Fruit fly (Drosophila melanogaster) whole organism, wandering third instar larva: ENCODE data around the gene bgm.
A peak's percentile ranks its signal among the peaks of the same experiment; 100 is the strongest.

Source experiments
- Abd-B ChIP-seq: fragments of >200 bp; optimal IDR thresholded peaks from 2 replicates; lab custom pipeline; 2017; ENCODE audit warnings: missing biosample characterization, missing genetic modification characterization
- CG32264 ChIP-seq: fragments of 200-800 bp; sonication (Bioruptor generic); optimal IDR thresholded peaks from 2 replicates; lab custom pipeline; 2016; ENCODE audit warnings: missing biosample characterization, missing genetic modification characterization
- CG9705 ChIP-seq: fragments of 200-800 bp; sonication (Bioruptor generic); optimal IDR thresholded peaks from 2 replicates; lab custom pipeline; 2018; ENCODE audit warnings: missing biosample characterization, mild to moderate bottlenecking, missing genetic modification characterization
- CrebA ChIP-seq: fragments of 200-800 bp; sonication (Bioruptor generic); optimal IDR thresholded peaks from 2 replicates; lab custom pipeline; 2016; ENCODE audit warnings: missing biosample characterization, mild to moderate bottlenecking, missing genetic modification characterization, borderline replicate concordance
- Dfd ChIP-seq: fragments of >200 bp; optimal IDR thresholded peaks from 2 replicates; lab custom pipeline; 2017; ENCODE audit warnings: missing biosample characterization, missing genetic modification characterization
- Dif ChIP-seq: fragments of 200-275, 200-300 bp; sonication (Bioruptor generic); optimal IDR thresholded peaks from 2 replicates; lab custom pipeline; 2018; ENCODE audit warnings: missing biosample characterization, missing genetic modification characterization; ENCODE audit not compliant: partially characterized antibody
- GATAd ChIP-seq: sonication (Bioruptor generic); optimal IDR thresholded peaks from 2 replicates; lab custom pipeline; 2016; ENCODE audit warnings: missing biosample characterization, missing genetic modification characterization
- HLH106 ChIP-seq: fragments of 200-800 bp; optimal IDR thresholded peaks from 3 replicates; lab custom pipeline; 2019; ENCODE audit warnings: missing biosample characterization, mild to moderate bottlenecking, missing genetic modification characterization, moderate library complexity
- Hnf4 ChIP-seq: fragments of 200-800 bp; sonication (Bioruptor generic); optimal IDR thresholded peaks from 2 replicates; lab custom pipeline; 2016; ENCODE audit warnings: missing biosample characterization, mild to moderate bottlenecking, missing genetic modification characterization
- Hr78 ChIP-seq: fragments of >200 bp; optimal IDR thresholded peaks from 2 replicates; lab custom pipeline; 2017; ENCODE audit warnings: missing biosample characterization, missing genetic modification characterization
- Hr83 ChIP-seq: fragments of 200-300 bp; sonication (Bioruptor generic); optimal IDR thresholded peaks from 2 replicates; lab custom pipeline; 2016; ENCODE audit warnings: missing biosample characterization, mild to moderate bottlenecking, missing genetic modification characterization, moderate library complexity; ENCODE audit not compliant: poor library complexity, severe bottlenecking
- Jra ChIP-seq: sonication (Bioruptor generic); optimal IDR thresholded peaks from 2 replicates; lab custom pipeline; 2016; ENCODE audit warnings: missing biosample characterization, missing genetic modification characterization
- Mio ChIP-seq: sonication (Bioruptor generic); optimal IDR thresholded peaks from 2 replicates; lab custom pipeline; 2016; ENCODE audit warnings: missing biosample characterization, missing genetic modification characterization
- Myc ChIP-seq: fragments of >200 bp; optimal IDR thresholded peaks from 2 replicates; lab custom pipeline; 2017
- N ChIP-seq: fragments of >200 bp; optimal IDR thresholded peaks from 2 replicates; lab custom pipeline; 2018; ENCODE audit warnings: missing biosample characterization, missing external identifiers, missing genetic modification characterization
- OdsH ChIP-seq: fragments of 200-800 bp; sonication (Bioruptor generic); optimal IDR thresholded peaks from 2 replicates; lab custom pipeline; 2016; ENCODE audit warnings: missing biosample characterization, mild to moderate bottlenecking, missing genetic modification characterization
- Rel ChIP-seq, 2 experiments: fragments of 200-800 bp; sonication (Bioruptor generic) in 1 of 2; optimal IDR thresholded peaks; 2 replicates in 1 of 2; 3 replicates in 1 of 2; lab custom pipeline; 2016 to 2019; ENCODE audit warnings: mild to moderate bottlenecking in 2 of 2, missing biosample characterization in 2 of 2, missing genetic modification characterization in 2 of 2, moderate library complexity in 1 of 2
- Sp1 ChIP-seq: fragments of 200-800 bp; sonication (Bioruptor generic); optimal IDR thresholded peaks from 3 replicates; lab custom pipeline; 2019; ENCODE audit warnings: missing biosample characterization, mild to moderate bottlenecking, missing genetic modification characterization, moderate library complexity
- Vsx2 ChIP-seq: fragments of 200-300, 225-300 bp; sonication (Bioruptor generic); optimal IDR thresholded peaks from 2 replicates; lab custom pipeline; 2018; ENCODE audit warnings: missing biosample characterization, missing genetic modification characterization; ENCODE audit not compliant: partially characterized antibody
- br ChIP-seq: fragments of 200-800 bp; sonication (Bioruptor generic); optimal IDR thresholded peaks from 2 replicates; lab custom pipeline; 2016; ENCODE audit warnings: missing biosample characterization, missing genetic modification characterization
- brk ChIP-seq: fragments of 200-800 bp; sonication (Bioruptor generic); optimal IDR thresholded peaks from 2 replicates; lab custom pipeline; 2016; ENCODE audit warnings: missing biosample characterization, mild to moderate bottlenecking, missing genetic modification characterization
- dl ChIP-seq, 2 experiments: fragments of 175-275, 200-275 bp in 1 of 2; fragments of 200-275 bp in 1 of 2; sonication (Bioruptor generic); optimal IDR thresholded peaks; lab custom pipeline; 2018; ENCODE audit warnings: mild to moderate bottlenecking in 2 of 2, missing biosample characterization in 2 of 2, missing genetic modification characterization in 2 of 2, moderate library complexity in 2 of 2; ENCODE audit not compliant: partially characterized antibody in 2 of 2, insufficient read depth in 1 of 2
- dmrt93B ChIP-seq: fragments of 200-800 bp; sonication (Bioruptor generic); optimal IDR thresholded peaks from 2 replicates; lab custom pipeline; 2018; ENCODE audit warnings: missing biosample characterization, mild to moderate bottlenecking, missing genetic modification characterization
- dsf ChIP-seq: sonication (Bioruptor generic); optimal IDR thresholded peaks from 2 replicates; lab custom pipeline; 2016; ENCODE audit warnings: missing biosample characterization, missing genetic modification characterization, borderline replicate concordance
- ey ChIP-seq: fragments of 200-800 bp; sonication (Bioruptor generic); optimal IDR thresholded peaks from 2 replicates; lab custom pipeline; 2016; ENCODE audit warnings: missing biosample characterization, missing genetic modification characterization
- foxo ChIP-seq, 2 experiments: fragments of 200-800 bp; sonication (Bioruptor generic); optimal IDR thresholded peaks; 2 replicates in 1 of 2; 3 replicates in 1 of 2; lab custom pipeline; 2016 to 2017; ENCODE audit warnings: missing biosample characterization in 2 of 2, missing genetic modification characterization in 2 of 2
- fru ChIP-seq: fragments of 200-800 bp; sonication (Bioruptor generic); optimal IDR thresholded peaks from 3 replicates; lab custom pipeline; 2016; ENCODE audit warnings: missing biosample characterization, mild to moderate bottlenecking, missing genetic modification characterization
- h ChIP-seq: fragments of 200-800 bp; sonication (Bioruptor generic); optimal IDR thresholded peaks from 3 replicates; lab custom pipeline; 2016; ENCODE audit warnings: missing biosample characterization, mild to moderate bottlenecking, missing genetic modification characterization
- jim ChIP-seq: fragments of 175-275, 200-325 bp; sonication (Bioruptor generic); optimal IDR thresholded peaks from 2 replicates; lab custom pipeline; 2016; ENCODE audit warnings: missing biosample characterization, mild to moderate bottlenecking, missing genetic modification characterization
- lola ChIP-seq: fragments of >200 bp; optimal IDR thresholded peaks from 2 replicates; lab custom pipeline; 2017; ENCODE audit warnings: missing biosample characterization, missing genetic modification characterization
- pan ChIP-seq: fragments of >200 bp; optimal IDR thresholded peaks from 2 replicates; lab custom pipeline; 2017
- psq ChIP-seq: fragments of 200-800 bp; sonication (Bioruptor generic); optimal IDR thresholded peaks from 3 replicates; lab custom pipeline; 2017; ENCODE audit warnings: missing biosample characterization, mild to moderate bottlenecking, missing genetic modification characterization, moderate library complexity
- rgr ChIP-seq: fragments of 200-800 bp; sonication (Bioruptor generic); optimal IDR thresholded peaks from 3 replicates; lab custom pipeline; 2016; ENCODE audit warnings: missing biosample characterization, mild to moderate bottlenecking, missing genetic modification characterization
- sage ChIP-seq: fragments of 200-800 bp; sonication (Bioruptor generic); optimal IDR thresholded peaks from 2 replicates; lab custom pipeline; 2016; ENCODE audit warnings: missing biosample characterization, mild to moderate bottlenecking, missing genetic modification characterization
- sv ChIP-seq: fragments of 200-800 bp; sonication (Bioruptor generic); optimal IDR thresholded peaks from 3 replicates; lab custom pipeline; 2016; ENCODE audit warnings: missing biosample characterization, missing genetic modification characterization
- tai ChIP-seq: sonication (Bioruptor generic); optimal IDR thresholded peaks from 2 replicates; lab custom pipeline; 2016; ENCODE audit warnings: missing biosample characterization, missing genetic modification characterization
- usp ChIP-seq: fragments of >200 bp; optimal IDR thresholded peaks from 2 replicates; lab custom pipeline; 2017; ENCODE audit warnings: missing biosample characterization, missing genetic modification characterization
- woc ChIP-seq: sonication (Bioruptor generic); optimal IDR thresholded peaks from 2 replicates; lab custom pipeline; 2016; ENCODE audit warnings: missing biosample characterization, mild to moderate bottlenecking, missing genetic modification characterization

bgm gene

dm6 chr2L:14020545-14020874 is 7.7 kb downstream of the bgm start:
- TF ChIP-seq Mio (GFP tag; lab: Kevin White, UChicago): no peak
- TF ChIP-seq Vsx2 (GFP tag; lab: Kevin White, UChicago): peak; percentile 91
- TF ChIP-seq h (GFP tag; lab: Kevin White, UChicago): no peak
- no peak for TF ChIP-seq ey (GFP tag; lab: Kevin White, UChicago)
- no peak for TF ChIP-seq Hr83 (GFP tag; lab: Kevin White, UChicago)
- TF ChIP-seq usp (GFP tag; lab: Kevin White, UChicago): no peak
- TF ChIP-seq Rel (GFP tag; optimal IDR thresholded peaks at IDR 0.05; lab: Kevin White, UChicago): no peak
- no peak for TF ChIP-seq Rel (tag; optimal IDR thresholded peaks at IDR 0.05; lab: Kevin White, UChicago)
- TF ChIP-seq CG9705 (GFP tag; lab: Kevin White, UChicago): no peak
- no peak for TF ChIP-seq Abd-B (GFP tag; lab: Kevin White, UChicago)
- TF ChIP-seq HLH106 (tag; lab: Kevin White, UChicago): no peak
- TF ChIP-seq Dif (GFP tag; lab: Kevin White, UChicago): peak; percentile 30
- TF ChIP-seq rgr (GFP tag; lab: Kevin White, UChicago): no peak
- TF ChIP-seq Jra (GFP tag; lab: Kevin White, UChicago): no peak
- no peak for TF ChIP-seq Sp1
- TF ChIP-seq CrebA: peak; percentile 37
- TF ChIP-seq br: no peak
- no peak for TF ChIP-seq sage (GFP tag; lab: Kevin White, UChicago)
- TF ChIP-seq woc: no peak
- TF ChIP-seq dmrt93B (GFP tag; lab: Kevin White, UChicago): no peak
- no peak for TF ChIP-seq OdsH (GFP tag; lab: Kevin White, UChicago)
- no peak for TF ChIP-seq dsf (GFP tag; lab: Kevin White, UChicago)
- no peak for TF ChIP-seq Myc (lab: Kevin White, UChicago)
- TF ChIP-seq GATAd: no peak
- peak in 1 of 2 experiments; percentile 27 for TF ChIP-seq dl (GFP tag; optimal IDR thresholded peaks at IDR 0.05; lab: Kevin White, UChicago; ENCODE audit: insufficient read depth in 1 of 2, partially characterized antibody in 2 of 2)
- TF ChIP-seq pan: no peak
- no peak for TF ChIP-seq Dfd (GFP tag; lab: Kevin White, UChicago)
- TF ChIP-seq tai (GFP tag; lab: Kevin White, UChicago): no peak
- peak; percentile 2 for TF ChIP-seq brk (GFP tag; lab: Kevin White, UChicago)
- no peak for TF ChIP-seq N (GFP tag; lab: Kevin White, UChicago)
- TF ChIP-seq CG32264 (GFP tag; lab: Kevin White, UChicago): no peak
- TF ChIP-seq Hr78 (GFP tag; lab: Kevin White, UChicago): no peak
- no peak for TF ChIP-seq Hnf4
- TF ChIP-seq jim (GFP tag; lab: Kevin White, UChicago): no peak
- TF ChIP-seq fru (GFP tag; lab: Kevin White, UChicago): no peak
- TF ChIP-seq psq: no peak
- no peak for TF ChIP-seq sv (GFP tag; lab: Kevin White, UChicago)
- no peak for TF ChIP-seq lola (GFP tag; lab: Kevin White, UChicago)

- TF ChIP-seq ey (GFP tag; lab: Kevin White, UChicago) (peak; percentile 24), jim (GFP tag; lab: Kevin White, UChicago) (no peak), brk (GFP tag; lab: Kevin White, UChicago) (peak; percentile 31), sage (GFP tag; lab: Kevin White, UChicago) (peak; percentile 55), Dfd (GFP tag; lab: Kevin White, UChicago) (peak; percentile 28), Jra (GFP tag; lab: Kevin White, UChicago) (no peak), usp (GFP tag; lab: Kevin White, UChicago) (no peak), rgr (GFP tag; lab: Kevin White, UChicago) (peak; percentile 65), Mio (GFP tag; lab: Kevin White, UChicago) (no peak), Vsx2 (GFP tag; lab: Kevin White, UChicago) (no peak), CrebA (no peak), Dif (GFP tag; lab: Kevin White, UChicago) (no peak), sv (GFP tag; lab: Kevin White, UChicago) (peak; percentile 28), Hr83 (GFP tag; lab: Kevin White, UChicago) (peak; percentile 35), Abd-B (GFP tag; lab: Kevin White, UChicago) (no peak), foxo (GFP tag; optimal IDR thresholded peaks at IDR 0.05; lab: Kevin White, UChicago) (peak; percentile 2 to 71), dsf (GFP tag; lab: Kevin White, UChicago) (no peak), h (GFP tag; lab: Kevin White, UChicago) (peak; percentile 71), Myc (lab: Kevin White, UChicago) (no peak), Hnf4 (peak; percentile 58), CG9705 (GFP tag; lab: Kevin White, UChicago) (no peak), Sp1 (peak; percentile 46), GATAd (no peak), pan (peak; percentile 23), tai (GFP tag; lab: Kevin White, UChicago) (peak; percentile 15), psq (peak; percentile 18), woc (peak; percentile 75), N (GFP tag; lab: Kevin White, UChicago) (no peak), HLH106 (tag; lab: Kevin White, UChicago) (peak; percentile 49), Rel (GFP tag; optimal IDR thresholded peaks at IDR 0.05; lab: Kevin White, UChicago) (no peak), Rel (tag; optimal IDR thresholded peaks at IDR 0.05; lab: Kevin White, UChicago) (no peak), lola (GFP tag; lab: Kevin White, UChicago) (no peak), CG32264 (GFP tag; lab: Kevin White, UChicago) (no peak), dmrt93B (GFP tag; lab: Kevin White, UChicago) (no peak), br (peak; percentile 44), dl (GFP tag; optimal IDR thresholded peaks at IDR 0.05; lab: Kevin White, UChicago; ENCODE audit: insufficient read depth in 1 of 2, partially characterized antibody in 2 of 2) (no peak), Hr78 (GFP tag; lab: Kevin White, UChicago) (no peak), OdsH (GFP tag; lab: Kevin White, UChicago) (peak; percentile 9), fru (GFP tag; lab: Kevin White, UChicago) (peak; percentile 66)
- TF ChIP-seq, all 38 proteins: peak for 19
These were observed 8.3 kb downstream of the bgm start for dm6 chr2L:14020875-14021643.
